Worm (Caenorhabditis elegans) whole organism, L1 larva: ENCODE measurements around the gene W01C9.2.

Experiments
- C34B4.2 ChIP-seq: sonication (generic microtip); optimal IDR thresholded peaks from 2 replicates; lab custom pipeline; 2017; ENCODE audit warnings: mild to moderate bottlenecking, missing genetic modification characterization, missing compliant biosample characterization
- aha-1 ChIP-seq: fragments of 150-350 bp; optimal IDR thresholded peaks from 2 replicates; lab custom pipeline; 2014; ENCODE audit warnings: missing biosample characterization, missing genetic modification characterization
- ama-1 ChIP-seq: fragments of 150-350 bp; optimal IDR thresholded peaks from 2 replicates; lab custom pipeline; 2014
- blmp-1 ChIP-seq: fragments of 150-350 bp; optimal IDR thresholded peaks from 2 replicates; lab custom pipeline; 2014; ENCODE audit warnings: missing biosample characterization, missing genetic modification characterization
- ceh-63 ChIP-seq: fragments of 200-800 bp; sonication (Bioruptor generic); optimal IDR thresholded peaks from 2 replicates; lab custom pipeline; 2018; ENCODE audit warnings: mild to moderate bottlenecking, missing genetic modification characterization, missing compliant biosample characterization
- ceh-8 ChIP-seq: fragments of 200-800 bp; sonication (Bioruptor generic); optimal IDR thresholded peaks from 2 replicates; lab custom pipeline; 2018; ENCODE audit warnings: mild to moderate bottlenecking, missing genetic modification characterization, moderate library complexity, missing compliant biosample characterization
- ceh-82 ChIP-seq, 3 experiments: fragments of 150-350 bp in 1 of 3; sonication (generic microtip) in 2 of 3; optimal IDR thresholded peaks; 2 replicates each; lab custom pipeline; 2014 to 2017; ENCODE audit warnings: missing biosample characterization in 3 of 3, missing genetic modification characterization in 3 of 3
- ceh-90 ChIP-seq: sonication (generic microtip); optimal IDR thresholded peaks from 2 replicates; lab custom pipeline; 2016; ENCODE audit warnings: missing genetic modification characterization, missing compliant biosample characterization
- efl-1 ChIP-seq, 4 experiments: fragments of 150-350 bp; optimal IDR thresholded peaks in 3 of 4; peaks in 1 of 4; 1 replicate in 1 of 4; 2 replicates in 3 of 4; lab custom pipeline; 2014; ENCODE audit warnings: missing biosample characterization in 2 of 4, missing genetic modification characterization in 2 of 4, missing genetic modification reagents in 2 of 4
- efl-3 ChIP-seq: fragments of 200-800 bp; sonication (Bioruptor generic); optimal IDR thresholded peaks from 2 replicates; lab custom pipeline; 2018; ENCODE audit warnings: mild to moderate bottlenecking, missing genetic modification characterization, missing compliant biosample characterization
- elt-2 ChIP-seq: sonication (generic microtip); optimal IDR thresholded peaks from 2 replicates; lab custom pipeline; 2016; ENCODE audit warnings: missing genetic modification characterization, mild to moderate bottlenecking, inconsistent platforms, missing compliant biosample characterization, missing genetic modification reagents
- elt-3 ChIP-seq, 6 experiments: fragments of 150-350 bp in 1 of 6; sonication (generic microtip); optimal IDR thresholded peaks; 2 replicates each; lab custom pipeline; 2017 to 2018; ENCODE audit warnings: missing biosample characterization in 6 of 6, missing genetic modification characterization in 6 of 6, inconsistent platforms in 1 of 6
- fkh-10 ChIP-seq: sonication (generic microtip); optimal IDR thresholded peaks from 2 replicates; lab custom pipeline; 2017; ENCODE audit warnings: missing biosample characterization, missing genetic modification reagents, missing genetic modification characterization
- fkh-8 ChIP-seq: sonication (generic microtip); optimal IDR thresholded peaks from 2 replicates; lab custom pipeline; 2016; ENCODE audit warnings: mild to moderate bottlenecking, missing genetic modification characterization, missing compliant biosample characterization
- fos-1 ChIP-seq: fragments of 150-350 bp; optimal IDR thresholded peaks from 2 replicates; lab custom pipeline; 2014; ENCODE audit warnings: missing biosample characterization, missing genetic modification characterization
- hlh-17 ChIP-seq: fragments of 200-800 bp; sonication (Bioruptor generic); optimal IDR thresholded peaks from 2 replicates; lab custom pipeline; 2018; ENCODE audit warnings: missing genetic modification characterization, mild to moderate bottlenecking, missing compliant biosample characterization, moderate library complexity, borderline replicate concordance
- hpl-2 ChIP-seq: fragments of 150-350 bp; optimal IDR thresholded peaks from 2 replicates; lab custom pipeline; 2014; ENCODE audit warnings: missing biosample characterization, missing genetic modification reagents, missing genetic modification characterization
- lin-13 ChIP-seq: fragments of 150-350 bp; optimal IDR thresholded peaks from 2 replicates; lab custom pipeline; 2014; ENCODE audit warnings: missing biosample characterization, missing genetic modification reagents, missing genetic modification characterization
- lin-14 ChIP-seq: fragments of 200-800 bp; sonication (Bioruptor generic); optimal IDR thresholded peaks from 2 replicates; lab custom pipeline; 2018; ENCODE audit warnings: mild to moderate bottlenecking, missing genetic modification characterization, moderate library complexity, missing compliant biosample characterization
- lsy-2 ChIP-seq, 2 experiments: fragments of 150-350 bp; optimal IDR thresholded peaks; 2 replicates each; lab custom pipeline; 2014; ENCODE audit warnings: missing biosample characterization in 2 of 2, missing genetic modification characterization in 2 of 2
- mab-9 ChIP-seq: fragments of 200-800 bp; sonication (Bioruptor generic); IDR thresholded peaks from 2 replicates; pipeline ENCODE4 v1.3.6; 2022; ENCODE audit warnings: missing genetic modification reagents, missing genetic modification characterization, missing compliant biosample characterization
- mep-1 ChIP-seq: fragments of 150-350 bp; optimal IDR thresholded peaks from 2 replicates; lab custom pipeline; 2014; ENCODE audit warnings: missing biosample characterization, missing genetic modification characterization
- nhr-19 ChIP-seq: fragments of 200-800 bp; sonication (Bioruptor generic); conservative IDR thresholded peaks from 2 replicates; pipeline ENCODE4 v1.3.6; 2022; ENCODE audit warnings: missing genetic modification characterization, missing compliant biosample characterization
- nhr-20 ChIP-seq: sonication (generic microtip); optimal IDR thresholded peaks from 2 replicates; lab custom pipeline; 2016; ENCODE audit warnings: mild to moderate bottlenecking, missing genetic modification characterization, missing compliant biosample characterization
- nhr-71 ChIP-seq: sonication (generic microtip); optimal IDR thresholded peaks from 2 replicates; lab custom pipeline; 2016; ENCODE audit warnings: mild to moderate bottlenecking, missing genetic modification characterization, moderate library complexity, missing compliant biosample characterization
- nhr-76 ChIP-seq: sonication (generic microtip); optimal IDR thresholded peaks from 2 replicates; lab custom pipeline; 2017; ENCODE audit warnings: missing biosample characterization, missing genetic modification characterization
- pag-3 ChIP-seq: sonication (generic microtip); optimal IDR thresholded peaks from 2 replicates; lab custom pipeline; 2017; ENCODE audit warnings: missing genetic modification characterization, mild to moderate bottlenecking, missing compliant biosample characterization, antibody characterized with exemption, borderline replicate concordance; ENCODE audit not compliant: insufficient read depth
- pax-3 ChIP-seq: fragments of 200-800 bp; sonication (Bioruptor generic); optimal IDR thresholded peaks from 2 replicates; lab custom pipeline; 2018; ENCODE audit warnings: mild to moderate bottlenecking, missing genetic modification characterization, moderate library complexity, missing compliant biosample characterization
- rnt-1 ChIP-seq: sonication (generic microtip); optimal IDR thresholded peaks from 2 replicates; lab custom pipeline; 2016; ENCODE audit warnings: mild to moderate bottlenecking, missing genetic modification characterization, moderate library complexity, missing compliant biosample characterization
- snpc-4 ChIP-seq: fragments of 150-350 bp; optimal IDR thresholded peaks from 2 replicates; lab custom pipeline; 2014; ENCODE audit warnings: missing biosample characterization, missing genetic modification characterization
- snu-23 ChIP-seq: sonication (generic microtip); optimal IDR thresholded peaks from 2 replicates; lab custom pipeline; 2016; ENCODE audit warnings: missing genetic modification characterization, missing compliant biosample characterization
- sptf-1 ChIP-seq: fragments of 150-350 bp; optimal IDR thresholded peaks from 2 replicates; lab custom pipeline; 2014; ENCODE audit warnings: missing biosample characterization, missing genetic modification characterization
- sup-37 ChIP-seq: fragments of 200-800 bp; sonication (Bioruptor generic); optimal IDR thresholded peaks from 2 replicates; lab custom pipeline; 2018; ENCODE audit warnings: mild to moderate bottlenecking, missing genetic modification characterization, missing compliant biosample characterization
- tbx-2 ChIP-seq: sonication (generic microtip); optimal IDR thresholded peaks from 2 replicates; lab custom pipeline; 2016; ENCODE audit warnings: missing genetic modification characterization, missing compliant biosample characterization
- unc-130 ChIP-seq: fragments of 150-350 bp; optimal IDR thresholded peaks from 2 replicates; lab custom pipeline; 2017; ENCODE audit warnings: missing biosample characterization, missing genetic modification characterization, inconsistent platforms
- unc-86 ChIP-seq: sonication (generic microtip); optimal IDR thresholded peaks from 2 replicates; lab custom pipeline; 2016; ENCODE audit warnings: missing genetic modification characterization, missing compliant biosample characterization
- vab-15 ChIP-seq: sonication (generic microtip); optimal IDR thresholded peaks from 2 replicates; lab custom pipeline; 2017; ENCODE audit warnings: missing genotype, mild to moderate bottlenecking, missing genetic modification characterization, missing compliant biosample characterization
- xbp-1 ChIP-seq: sonication (generic microtip); optimal IDR thresholded peaks from 2 replicates; lab custom pipeline; 2016; ENCODE audit warnings: missing genetic modification characterization, missing compliant biosample characterization
- zip-4 ChIP-seq: fragments of 200-800 bp; sonication (Bioruptor generic); optimal IDR thresholded peaks from 2 replicates; lab custom pipeline; 2018; ENCODE audit warnings: mild to moderate bottlenecking, missing genetic modification characterization, moderate library complexity, missing compliant biosample characterization

Gene W01C9.2

ce11 chrII:8536060-8536459, at the start of gene W01C9.2:
Gene W01C9.2 (plus strand): TSS chrII:8536360.
- no peak for TF ChIP-seq tbx-2 (tag; lab: Kevin White, UChicago)
- no peak for TF ChIP-seq vab-15 (tag; lab: Kevin White, UChicago)
- TF ChIP-seq elt-2 (tag; lab: Kevin White, UChicago): no peak
- TF ChIP-seq pag-3: no peak
- no peak for TF ChIP-seq ceh-82 (tag; optimal IDR thresholded peaks at IDR 0.05; lab: Kevin White, UChicago)
- TF ChIP-seq lin-13: no peak
- TF ChIP-seq efl-3: no peak
- TF ChIP-seq zip-4 (GFP tag; lab: Kevin White, UChicago): no peak
- no peak for TF ChIP-seq blmp-1
- no peak for TF ChIP-seq nhr-20 (tag; lab: Kevin White, UChicago)
- no peak for TF ChIP-seq ama-1
- TF ChIP-seq unc-130: no peak
- TF ChIP-seq nhr-76: no peak
- TF ChIP-seq efl-1 (optimal IDR thresholded peaks at IDR 0.05; lab: Kevin White, UChicago): no peak
- no peak for TF ChIP-seq efl-1 (GFP tag; optimal IDR thresholded peaks at IDR 0.05 in 1 of 2; lab: Kevin White, UChicago)
- no peak for TF ChIP-seq mab-9 (GFP tag; lab: Robert Waterston, UW)
- no peak for TF ChIP-seq mep-1 (tag; lab: Kevin White, UChicago)
- no peak for TF ChIP-seq pax-3 (tag; lab: Kevin White, UChicago)
- no peak for TF ChIP-seq ceh-63 (GFP tag; lab: Kevin White, UChicago)
- no peak for TF ChIP-seq elt-3 (tag; optimal IDR thresholded peaks at IDR 0.05; lab: Kevin White, UChicago)
- TF ChIP-seq, all 84 proteins: peak for 0

- TF ChIP-seq C34B4.2 (tag; lab: Kevin White, UChicago) (no peak), efl-1 (optimal IDR thresholded peaks at IDR 0.05; lab: Kevin White, UChicago) (no peak), efl-1 (GFP tag; optimal IDR thresholded peaks at IDR 0.05 in 1 of 2; lab: Kevin White, UChicago) (peak in 1 of 2 experiments; percentile 68), mep-1 (tag; lab: Kevin White, UChicago) (no peak), sup-37 (GFP tag; lab: Kevin White, UChicago) (no peak), unc-130 (no peak)
Observed at ce11 chrII:8488123-8488522, 48.0 kb upstream of the W01C9.2 start.

- TF ChIP-seq nhr-71 (tag; lab: Kevin White, UChicago) (no peak), C34B4.2 (tag; lab: Kevin White, UChicago) (no peak), blmp-1 (peak; percentile 64)
Observed at ce11 chrII:8494228-8494717, 41.9 kb upstream of the W01C9.2 start, which contains the start of gene M05D6.9. Gene M05D6.9 (plus strand): TSS chrII:8494278.

- TF ChIP-seq fkh-8 (tag; lab: Kevin White, UChicago): no peak
- 0 out of 2 replicates have a peak, but pooled peaks have one; percentile 31 for TF ChIP-seq nhr-19 (GFP tag; lab: Robert Waterston, UW)
- TF ChIP-seq aha-1 (tag; lab: Kevin White, UChicago): no peak
- TF ChIP-seq fkh-10 (GFP tag; lab: Kevin White, UChicago): no peak
- no peak for TF ChIP-seq hpl-2 (GFP tag; lab: Kevin White, UChicago)
- no peak for TF ChIP-seq C34B4.2 (tag; lab: Kevin White, UChicago)
- TF ChIP-seq xbp-1 (tag; lab: Kevin White, UChicago): no peak
- no peak for TF ChIP-seq unc-86 (tag; lab: Kevin White, UChicago)
- peak; percentile 28 for TF ChIP-seq nhr-71 (tag; lab: Kevin White, UChicago)
- peak; percentile 74 for TF ChIP-seq lin-14 (GFP tag; lab: Kevin White, UChicago)
- TF ChIP-seq lsy-2 (tag; optimal IDR thresholded peaks at IDR 0.05; lab: Kevin White, UChicago): peak in 1 of 2 experiments; percentile 25
- TF ChIP-seq tbx-2 (tag; lab: Kevin White, UChicago): no peak
- no peak for TF ChIP-seq hlh-17 (GFP tag; lab: Kevin White, UChicago)
- TF ChIP-seq snpc-4 (tag; lab: Kevin White, UChicago): no peak
- TF ChIP-seq ceh-8: no peak
- TF ChIP-seq fos-1: no peak
- no peak for TF ChIP-seq efl-1 (optimal IDR thresholded peaks at IDR 0.05; lab: Kevin White, UChicago)
- peak in 1 of 2 experiments; percentile 58 for TF ChIP-seq efl-1 (GFP tag; optimal IDR thresholded peaks at IDR 0.05 in 1 of 2; lab: Kevin White, UChicago)
- peak; percentile 56 for TF ChIP-seq rnt-1
- TF ChIP-seq sptf-1 (tag; lab: Kevin White, UChicago): no peak
- no peak for TF ChIP-seq pax-3 (tag; lab: Kevin White, UChicago)
- no peak for TF ChIP-seq snu-23 (GFP tag; lab: Kevin White, UChicago)
- TF ChIP-seq ceh-90 (tag; lab: Kevin White, UChicago): no peak
Observed at ce11 chrII:8496184-8496583, 40.0 kb upstream of the W01C9.2 start.
